Fruit fly (Drosophila melanogaster) whole organism, embryonic: ENCODE data around the gene orion.
A peak's percentile ranks its signal among the peaks of the same experiment; 100 is the strongest.

Experiments used
- B-H1 ChIP-seq: fragments of 200-800 bp; sonication (Bioruptor generic); IDR thresholded peaks from 3 replicates; pipeline ENCODE4 v1.3.6; 2022; ENCODE audit warnings: missing biosample characterization, missing genetic modification characterization
- BEAF-32 ChIP-seq: fragments of 200-800 bp; sonication (Bioruptor generic); optimal IDR thresholded peaks from 3 replicates; lab custom pipeline; 2017; ENCODE audit warnings: missing biosample characterization, missing genetic modification characterization, mild to moderate bottlenecking, moderate library complexity, missing genetic modification reagents
- Bteb2 ChIP-seq: fragments of 200-800 bp; sonication (Bioruptor generic); optimal IDR thresholded peaks from 2 replicates; lab custom pipeline; 2016; ENCODE audit warnings: missing biosample characterization, missing genetic modification characterization
- CG1024 ChIP-seq: fragments of 200-800 bp; sonication (Bioruptor generic); IDR thresholded peaks from 2 replicates; pipeline ENCODE4 v1.3.6; 2022; ENCODE audit warnings: missing biosample characterization, missing genetic modification characterization
- CG10979 ChIP-seq: fragments of 200-800 bp; sonication (Bioruptor generic); optimal IDR thresholded peaks from 2 replicates; lab custom pipeline; 2018; ENCODE audit warnings: missing biosample characterization, mild to moderate bottlenecking, missing genetic modification characterization, moderate library complexity
- CG11696 ChIP-seq: fragments of 200-800 bp; sonication (Bioruptor generic); IDR thresholded peaks from 2 replicates; pipeline ENCODE4 v1.3.6; 2022; ENCODE audit warnings: missing biosample characterization, missing genetic modification characterization
- CG12299 ChIP-seq: fragments of 200-800 bp; sonication (Bioruptor generic); optimal IDR thresholded peaks from 2 replicates; lab custom pipeline; 2018; ENCODE audit warnings: missing biosample characterization, mild to moderate bottlenecking, missing genetic modification characterization
- CG18262 ChIP-seq: fragments of 200-800 bp; optimal IDR thresholded peaks from 3 replicates; lab custom pipeline; 2019; ENCODE audit warnings: missing biosample characterization, mild to moderate bottlenecking, missing genetic modification characterization, moderate library complexity
- CG18476 ChIP-seq: fragments of 200-800 bp; sonication (Bioruptor generic); optimal IDR thresholded peaks from 2 replicates; lab custom pipeline; 2016; ENCODE audit warnings: missing biosample characterization, mild to moderate bottlenecking, missing genetic modification characterization
- CG2875 ChIP-seq: fragments of 200-800 bp; sonication (Bioruptor generic); optimal IDR thresholded peaks from 2 replicates; lab custom pipeline; 2017; ENCODE audit warnings: missing biosample characterization, mild to moderate bottlenecking, missing genetic modification characterization, missing genetic modification reagents
- CG2889 ChIP-seq: fragments of 200-800 bp; sonication (Bioruptor generic); IDR thresholded peaks from 3 replicates; pipeline ENCODE4 v1.3.6; 2022; ENCODE audit warnings: missing biosample characterization, missing genetic modification characterization
- CG3407 ChIP-seq: fragments of 200-800 bp; sonication (Bioruptor generic); optimal IDR thresholded peaks from 2 replicates; lab custom pipeline; 2018; ENCODE audit warnings: missing biosample characterization, mild to moderate bottlenecking, missing genetic modification characterization
- CG3726 ChIP-seq: fragments of 200-800 bp; sonication (Bioruptor generic); IDR thresholded peaks from 3 replicates; pipeline ENCODE4, ENCODE4 v1.3.6; 2022; ENCODE audit warnings: missing biosample characterization, missing genetic modification characterization
- CG6654 ChIP-seq: fragments of 200-800 bp; sonication (Bioruptor generic); optimal IDR thresholded peaks from 2 replicates; lab custom pipeline; 2017; ENCODE audit warnings: missing biosample characterization, mild to moderate bottlenecking, missing genetic modification characterization
- CG8281 ChIP-seq: fragments of 200-800 bp; sonication (Bioruptor generic); optimal IDR thresholded peaks from 2 replicates; lab custom pipeline; 2018; ENCODE audit warnings: missing biosample characterization, mild to moderate bottlenecking, missing genetic modification characterization, moderate library complexity
- CG8765 ChIP-seq: fragments of 200-800 bp; sonication (Bioruptor generic); IDR thresholded peaks from 2 replicates; pipeline ENCODE4 v1.3.6; 2022; ENCODE audit warnings: missing biosample characterization, missing genetic modification characterization
- D ChIP-seq, 2 experiments: fragments of 200-800 bp in 1 of 2; fragments of >200 bp in 1 of 2; sonication (Bioruptor generic) in 1 of 2; optimal IDR thresholded peaks; 2 replicates in 1 of 2; 3 replicates in 1 of 2; lab custom pipeline; 2017; ENCODE audit warnings: mild to moderate bottlenecking in 1 of 2, missing biosample characterization in 1 of 2, missing genetic modification characterization in 1 of 2, missing genetic modification reagents in 1 of 2
- Hand ChIP-seq: fragments of 200-800 bp; sonication (Bioruptor generic); optimal IDR thresholded peaks from 2 replicates; lab custom pipeline; 2017; ENCODE audit warnings: mild to moderate bottlenecking, missing biosample characterization, missing genetic modification reagents, missing genetic modification characterization
- Hmx ChIP-seq: fragments of 200-800 bp; sonication (Bioruptor generic); optimal IDR thresholded peaks from 2 replicates; lab custom pipeline; 2016; ENCODE audit warnings: missing biosample characterization, missing genetic modification characterization
- Hr51 ChIP-seq, 2 experiments: fragments of 200-800 bp; sonication (Bioruptor generic); optimal IDR thresholded peaks; 2 replicates in 1 of 2; 3 replicates in 1 of 2; lab custom pipeline; 2016 to 2018; ENCODE audit warnings: missing biosample characterization in 2 of 2, missing genetic modification characterization in 2 of 2, mild to moderate bottlenecking in 1 of 2, moderate library complexity in 1 of 2
- Nf-YB ChIP-seq: fragments of 200-800 bp; sonication (Bioruptor generic); optimal IDR thresholded peaks from 3 replicates; lab custom pipeline; 2019; ENCODE audit warnings: missing biosample characterization, mild to moderate bottlenecking, missing genetic modification characterization, moderate library complexity
- Oli ChIP-seq: fragments of 200-800 bp; sonication (Bioruptor generic); optimal IDR thresholded peaks from 2 replicates; lab custom pipeline; 2018; ENCODE audit warnings: missing biosample characterization, mild to moderate bottlenecking, missing genetic modification characterization, moderate library complexity
- Optix ChIP-seq: fragments of 200-800 bp; sonication (Bioruptor generic); IDR thresholded peaks from 3 replicates; pipeline ENCODE4 v1.3.6; 2022; ENCODE audit warnings: missing biosample characterization, missing genetic modification characterization
- PHDP ChIP-seq: fragments of 200-800 bp; sonication (Bioruptor generic); optimal IDR thresholded peaks from 3 replicates; lab custom pipeline; 2018; ENCODE audit warnings: missing biosample characterization, mild to moderate bottlenecking, missing genetic modification characterization, moderate library complexity
- Pdp1 ChIP-seq, 2 experiments: fragments of 200-800 bp; sonication (Bioruptor generic); optimal IDR thresholded peaks; 3 replicates each; lab custom pipeline; 2016; ENCODE audit warnings: missing biosample characterization in 2 of 2, missing genetic modification characterization in 2 of 2, mild to moderate bottlenecking in 1 of 2, moderate library complexity in 1 of 2
- Ravus ChIP-seq: fragments of 200-800 bp; sonication (Bioruptor generic); IDR thresholded peaks from 2 replicates; pipeline ENCODE4 v1.3.6; 2022; ENCODE audit warnings: missing biosample characterization, missing genetic modification characterization
- Vsx1 ChIP-seq: fragments of 200-800 bp; sonication (Bioruptor generic); optimal IDR thresholded peaks from 2 replicates; lab custom pipeline; 2017; ENCODE audit warnings: missing biosample characterization, mild to moderate bottlenecking, missing genetic modification characterization, missing genetic modification reagents
- Xbp1 ChIP-seq: fragments of 200-800 bp; sonication (Bioruptor generic); optimal IDR thresholded peaks from 3 replicates; lab custom pipeline; 2016; ENCODE audit warnings: missing biosample characterization, mild to moderate bottlenecking, missing genetic modification characterization
- az2 ChIP-seq: fragments of 200-800 bp; sonication (Bioruptor generic); optimal IDR thresholded peaks from 3 replicates; lab custom pipeline; 2016; ENCODE audit warnings: missing biosample characterization, missing genetic modification characterization
- bcd ChIP-seq: fragments of 200-800 bp; sonication (Bioruptor generic); optimal IDR thresholded peaks from 2 replicates; lab custom pipeline; 2017; ENCODE audit warnings: missing biosample characterization, mild to moderate bottlenecking, missing genetic modification characterization
- bsh ChIP-seq, 2 experiments: fragments of 200-800 bp; sonication (Bioruptor generic); optimal IDR thresholded peaks; 2 replicates each; lab custom pipeline; 2017 to 2018; ENCODE audit warnings: mild to moderate bottlenecking in 2 of 2, missing biosample characterization in 2 of 2, missing genetic modification characterization in 2 of 2, moderate library complexity in 1 of 2
- cas ChIP-seq: fragments of 200-800 bp; sonication (Bioruptor generic); IDR thresholded peaks from 2 replicates; pipeline ENCODE4 v1.3.6; 2022; ENCODE audit warnings: missing biosample characterization, missing genetic modification characterization
- chif ChIP-seq, 2 experiments: fragments of 200-800 bp; sonication (Bioruptor generic); optimal IDR thresholded peaks; 3 replicates each; lab custom pipeline; 2016; ENCODE audit warnings: missing biosample characterization in 2 of 2, missing genetic modification characterization in 2 of 2
- chinmo ChIP-seq: fragments of 200-800 bp; sonication (Bioruptor generic); IDR thresholded peaks from 4 replicates; pipeline ENCODE4 v1.3.6; 2022; ENCODE audit warnings: missing biosample characterization, missing genetic modification characterization; ENCODE audit not compliant: partially characterized antibody
- dmrt11E ChIP-seq: fragments of 200-800 bp; sonication (Bioruptor generic); optimal IDR thresholded peaks from 3 replicates; lab custom pipeline; 2018; ENCODE audit warnings: missing biosample characterization, mild to moderate bottlenecking, missing genetic modification characterization, moderate library complexity
- dmrt99B ChIP-seq: fragments of 200-800 bp; sonication (Bioruptor generic); optimal IDR thresholded peaks from 2 replicates; lab custom pipeline; 2018; ENCODE audit warnings: missing biosample characterization, mild to moderate bottlenecking, missing genetic modification characterization, moderate library complexity
- eve ChIP-seq, 2 experiments: fragments of >200 bp; optimal IDR thresholded peaks; 2 replicates each; lab custom pipeline; 2017; ENCODE audit warnings: missing biosample characterization in 2 of 2, missing genetic modification characterization in 2 of 2
- exex ChIP-seq: fragments of 200-800 bp; sonication (Bioruptor generic); optimal IDR thresholded peaks from 4 replicates; lab custom pipeline; 2018; ENCODE audit warnings: missing biosample characterization, mild to moderate bottlenecking, missing genetic modification characterization, moderate library complexity
- gem ChIP-seq: fragments of 200-800 bp; sonication (Bioruptor generic); optimal IDR thresholded peaks from 2 replicates; lab custom pipeline; 2019; ENCODE audit warnings: missing biosample characterization, mild to moderate bottlenecking, missing genetic modification characterization, moderate library complexity
- her ChIP-seq: fragments of 200-800 bp; sonication (Bioruptor generic); optimal IDR thresholded peaks from 2 replicates; lab custom pipeline; 2016; ENCODE audit warnings: missing biosample characterization, missing genetic modification characterization
- nerfin-1 ChIP-seq: fragments of 200-800 bp; sonication (Bioruptor generic); optimal IDR thresholded peaks from 3 replicates; lab custom pipeline; 2019; ENCODE audit warnings: missing biosample characterization, mild to moderate bottlenecking, missing genetic modification characterization, moderate library complexity
- org-1 ChIP-seq: fragments of 200-800 bp; sonication (Bioruptor generic); optimal IDR thresholded peaks from 2 replicates; lab custom pipeline; 2017; ENCODE audit warnings: missing biosample characterization, missing genetic modification characterization
- peb ChIP-seq: fragments of 200-800 bp; sonication (Bioruptor generic); IDR thresholded peaks from 2 replicates; pipeline ENCODE4 v1.3.6; 2022; ENCODE audit warnings: missing biosample characterization, missing genetic modification characterization
- phol ChIP-seq: fragments of 200-800 bp; sonication (Bioruptor generic); optimal IDR thresholded peaks from 3 replicates; lab custom pipeline; 2018; ENCODE audit warnings: missing biosample characterization, mild to moderate bottlenecking, missing genetic modification characterization, moderate library complexity
- prd ChIP-seq, 3 experiments: fragments of >200 bp in 2 of 3; fragments of 200-800 bp in 1 of 3; sonication (Bioruptor generic) in 1 of 3; optimal IDR thresholded peaks in 2 of 3; IDR thresholded peaks in 1 of 3; 2 replicates in 2 of 3; 3 replicates in 1 of 3; pipeline versions ENCODE4 v1.3.6 to Lab custom; 2017 to 2022; ENCODE audit warnings: missing biosample characterization in 1 of 3, missing genetic modification characterization in 1 of 3
- sens ChIP-seq: fragments of 200-800 bp; sonication (Bioruptor generic); peaks from one replicate; lab custom pipeline; 2016; ENCODE audit warnings: missing biosample characterization, missing genetic modification characterization
- so ChIP-seq: fragments of 200-800 bp; sonication (Bioruptor generic); IDR thresholded peaks from 3 replicates; pipeline ENCODE4 v1.3.6; 2022; ENCODE audit warnings: missing biosample characterization, missing genetic modification characterization
- sr ChIP-seq: fragments of 200-800 bp; sonication (Bioruptor generic); IDR thresholded peaks from 3 replicates; pipeline ENCODE4 v1.3.6; 2022; ENCODE audit warnings: missing biosample characterization, missing genetic modification characterization
- ttk ChIP-seq: fragments of 200-800 bp; sonication (Bioruptor generic); IDR thresholded peaks from 2 replicates; pipeline ENCODE4 v2.1.2; 2022; ENCODE audit warnings: missing biosample characterization, missing genetic modification characterization

Gene orion

dm6 chrX:7978027-7978426, 31.3 kb upstream of the orion start (continued):
- no peak for TF ChIP-seq Hand (GFP tag; lab: Kevin White, UChicago)
- TF ChIP-seq CG12299: no peak
- TF ChIP-seq CG8765: no peak
- TF ChIP-seq CG3407 (GFP tag; lab: Kevin White, UChicago): peak; percentile 24
- no peak for TF ChIP-seq Optix (GFP tag; lab: Robert Waterston, UW)
- TF ChIP-seq Xbp1 (GFP tag; lab: Kevin White, UChicago): no peak
- no peak for TF ChIP-seq Bteb2 (GFP tag; lab: Kevin White, UChicago)
- TF ChIP-seq dmrt11E: peak; percentile 40
- TF ChIP-seq bcd: peak; percentile 4
- TF ChIP-seq Vsx1: no peak
- TF ChIP-seq Hmx (GFP tag; lab: Kevin White, UChicago): no peak
- TF ChIP-seq chif (GFP tag; optimal IDR thresholded peaks at IDR 0.05; lab: Kevin White, UChicago): no peak
- TF ChIP-seq peb (GFP tag; lab: Robert Waterston, UW): no peak
- TF ChIP-seq CG8281: no peak
- no peak for TF ChIP-seq Nf-YB (GFP tag; lab: Kevin White, UChicago)
- no peak for TF ChIP-seq prd (optimal IDR thresholded peaks at IDR 0.05; lab: Kevin White, UChicago)
- TF ChIP-seq prd (GFP tag; IDR thresholded peaks at IDR 0.05; lab: Robert Waterston, UW): peak; percentile 18; the same call in 1 of the 3 replicates
- TF ChIP-seq bsh (GFP tag; optimal IDR thresholded peaks at IDR 0.05; lab: Kevin White, UChicago): peak in 1 of 2 experiments; percentile 34
- TF ChIP-seq eve (GFP tag; optimal IDR thresholded peaks at IDR 0.05; lab: Kevin White, UChicago): peak in 1 of 2 experiments; percentile 70
- peak; percentile 42 for TF ChIP-seq CG10979 (tag; lab: Kevin White, UChicago)
- TF ChIP-seq az2: peak; percentile 8
- TF ChIP-seq BEAF-32: no peak
- no peak for TF ChIP-seq B-H1 (GFP tag; lab: Robert Waterston, UW)
- no peak for TF ChIP-seq CG11696
- TF ChIP-seq dmrt99B (tag; lab: Kevin White, UChicago): peak; percentile 25
- peak; percentile 4 for TF ChIP-seq org-1 (GFP tag; lab: Kevin White, UChicago)
- no peak for TF ChIP-seq so (GFP tag; lab: Robert Waterston, UW)
- no peak for TF ChIP-seq sr
- peak; percentile 13 for TF ChIP-seq nerfin-1 (tag; lab: Kevin White, UChicago)
- TF ChIP-seq CG2889: no peak
- no peak for TF ChIP-seq ttk
- TF ChIP-seq CG3726 (GFP tag; lab: Robert Waterston, UW): no peak
- peak in 1 of 2 experiments; percentile 81 for TF ChIP-seq Pdp1 (GFP tag; optimal IDR thresholded peaks at IDR 0.05; lab: Kevin White, UChicago)
- TF ChIP-seq exex (tag; lab: Kevin White, UChicago): no peak
- no peak for TF ChIP-seq CG18476 (GFP tag; lab: Kevin White, UChicago)
- TF ChIP-seq CG18262 (tag; lab: Kevin White, UChicago): peak; percentile 50
- TF ChIP-seq D (optimal IDR thresholded peaks at IDR 0.05; lab: Kevin White, UChicago): no peak
- peak; percentile 28 for TF ChIP-seq D (GFP tag; optimal IDR thresholded peaks at IDR 0.05; lab: Kevin White, UChicago)
- TF ChIP-seq sens (GFP tag; lab: Kevin White, UChicago): peak; percentile 84
- no peak for TF ChIP-seq cas (GFP tag; lab: Robert Waterston, UW)
- no peak for TF ChIP-seq CG6654 (GFP tag; lab: Kevin White, UChicago)
- no peak for TF ChIP-seq Ravus
- peak; percentile 53 for TF ChIP-seq gem (tag; lab: Kevin White, UChicago)
- TF ChIP-seq phol (tag; lab: Kevin White, UChicago): peak; percentile 51
- peak in 1 of 2 experiments; percentile 23 for TF ChIP-seq Hr51 (GFP tag; optimal IDR thresholded peaks at IDR 0.05; lab: Kevin White, UChicago)
- no peak for TF ChIP-seq CG2875 (GFP tag; lab: Kevin White, UChicago)
- TF ChIP-seq Oli (tag; lab: Kevin White, UChicago): peak; percentile 13
- TF ChIP-seq her (GFP tag; lab: Kevin White, UChicago): no peak
- TF ChIP-seq PHDP (tag; lab: Kevin White, UChicago): peak; percentile 4
- no peak for TF ChIP-seq CG1024 (GFP tag; lab: Robert Waterston, UW)
- TF ChIP-seq chinmo: no peak
